Worm (Caenorhabditis elegans) whole organism, young adult: ENCODE results near the gene cdr-3.

Source experiments
- F33H1.4 ChIP-seq: fragments of 200-800 bp; sonication (Bioruptor generic); IDR thresholded peaks from 2 replicates; pipeline ENCODE4 v1.3.6; 2022; ENCODE audit warnings: missing genetic modification reagents, missing genetic modification characterization, missing compliant biosample characterization
- F37B4.10 ChIP-seq: fragments of 200-800 bp; sonication (Bioruptor generic); IDR thresholded peaks from 2 replicates; pipeline ENCODE4 v1.3.6; 2022; ENCODE audit warnings: missing genetic modification characterization, missing compliant biosample characterization
- F52B5.7 ChIP-seq: sonication (generic microtip); optimal IDR thresholded peaks from 2 replicates; lab custom pipeline; 2016; ENCODE audit warnings: mild to moderate bottlenecking, missing genetic modification characterization, missing compliant biosample characterization
- Y53G8AR.9 ChIP-seq: fragments of 200-800 bp; sonication (Bioruptor generic); conservative IDR thresholded peaks from 2 replicates; pipeline ENCODE4 v1.3.6; 2022; ENCODE audit warnings: missing genetic modification reagents, missing genetic modification characterization, missing compliant biosample characterization
- Y67H2A.10 ChIP-seq: fragments of 200-800 bp; sonication (Bioruptor generic); conservative IDR thresholded peaks from 2 replicates; pipeline ENCODE4 v1.3.6; 2022; ENCODE audit warnings: missing genetic modification reagents, missing genetic modification characterization, missing compliant biosample characterization
- Y95B8A.8 ChIP-seq: fragments of 200-800 bp; sonication (Bioruptor generic); IDR thresholded peaks from 2 replicates; pipeline ENCODE4 v1.3.6; 2022; ENCODE audit warnings: missing genetic modification reagents, missing genetic modification characterization, missing compliant biosample characterization
- ZK185.1 ChIP-seq: sonication (generic microtip); optimal IDR thresholded peaks from 2 replicates; lab custom pipeline; 2016; ENCODE audit warnings: mild to moderate bottlenecking, missing genetic modification characterization, missing compliant biosample characterization; ENCODE audit not compliant: poor library complexity, severe bottlenecking
- akir-1 ChIP-seq: fragments of 200-800 bp; sonication (Bioruptor generic); optimal IDR thresholded peaks from 2 replicates; lab custom pipeline; 2018; ENCODE audit warnings: mild to moderate bottlenecking, missing genetic modification characterization, moderate library complexity, missing compliant biosample characterization
- ama-1 ChIP-seq, 3 experiments: fragments of 150-350 bp in 1 of 3; sonication (generic microtip) in 2 of 3; optimal IDR thresholded peaks; 2 replicates each; lab custom pipeline; 2014 to 2018; ENCODE audit warnings: missing biosample characterization in 2 of 3, missing genetic modification characterization in 2 of 3, missing genetic modification reagents in 2 of 3
- atf-7 ChIP-seq: sonication (generic microtip); optimal IDR thresholded peaks from 2 replicates; lab custom pipeline; 2017; ENCODE audit warnings: mild to moderate bottlenecking, missing genetic modification characterization, missing compliant biosample characterization
- athp-1 ChIP-seq: sonication (generic microtip); optimal IDR thresholded peaks from 2 replicates; lab custom pipeline; 2017; ENCODE audit warnings: mild to moderate bottlenecking, missing genetic modification characterization, missing compliant biosample characterization
- attf-3 ChIP-seq: fragments of 200-800 bp; sonication (Bioruptor generic); conservative IDR thresholded peaks from 2 replicates; pipeline ENCODE4 v1.3.6; 2022; ENCODE audit warnings: missing genetic modification reagents, missing genetic modification characterization, missing compliant biosample characterization
- attf-5 ChIP-seq: fragments of 200-800 bp; sonication (Bioruptor generic); optimal IDR thresholded peaks from 2 replicates; lab custom pipeline; 2018; ENCODE audit warnings: mild to moderate bottlenecking, missing genetic modification characterization, missing compliant biosample characterization
- ccch-3 ChIP-seq: fragments of 200-800 bp; sonication (Bioruptor generic); optimal IDR thresholded peaks from 2 replicates; lab custom pipeline; 2018; ENCODE audit warnings: mild to moderate bottlenecking, missing genetic modification characterization, missing compliant biosample characterization
- cebp-2 ChIP-seq: fragments of 200-800 bp; sonication (Bioruptor generic); IDR thresholded peaks from 2 replicates; pipeline ENCODE4 v1.3.6; 2022; ENCODE audit warnings: missing genetic modification characterization, missing compliant biosample characterization
- efl-1 ChIP-seq: fragments of 150-350 bp; optimal IDR thresholded peaks from 2 replicates; lab custom pipeline; 2014; ENCODE audit warnings: missing biosample characterization, missing genetic modification reagents, missing genetic modification characterization
- egl-44 ChIP-seq: fragments of 200-800 bp; sonication (Bioruptor generic); IDR thresholded peaks from 2 replicates; pipeline ENCODE4 v1.3.6; 2022; ENCODE audit warnings: missing genetic modification reagents, missing genetic modification characterization, missing compliant biosample characterization
- hlh-12 ChIP-seq: sonication (generic microtip); optimal IDR thresholded peaks from 2 replicates; lab custom pipeline; 2016; ENCODE audit warnings: missing genetic modification characterization, missing compliant biosample characterization
- let-607 ChIP-seq, 2 experiments: fragments of 200-800 bp in 1 of 2; sonication (Bioruptor generic) in 1 of 2; sonication (generic microtip) in 1 of 2; optimal IDR thresholded peaks; 2 replicates each; lab custom pipeline; 2016 to 2018; ENCODE audit warnings: mild to moderate bottlenecking in 2 of 2, missing compliant biosample characterization in 2 of 2, missing genetic modification characterization in 2 of 2, moderate library complexity in 2 of 2, missing genotype in 1 of 2
- lin-35 ChIP-seq, 3 experiments: fragments of 150-350 bp in 2 of 3; sonication (generic microtip) in 1 of 3; optimal IDR thresholded peaks; 2 replicates each; lab custom pipeline; 2014 to 2018; ENCODE audit warnings: missing biosample characterization in 3 of 3, missing genetic modification characterization in 3 of 3, missing genetic modification reagents in 3 of 3
- lin-40 ChIP-seq: sonication (generic microtip); optimal IDR thresholded peaks from 2 replicates; lab custom pipeline; 2016; ENCODE audit warnings: missing genetic modification characterization, mild to moderate bottlenecking, missing compliant biosample characterization, missing genotype, missing genetic modification reagents
- madf-6 ChIP-seq: fragments of 200-800 bp; sonication (Bioruptor generic); IDR thresholded peaks from 2 replicates; pipeline ENCODE4 v1.3.6; 2022; ENCODE audit warnings: missing genetic modification reagents, missing genetic modification characterization, missing compliant biosample characterization
- madf-8 ChIP-seq: fragments of 200-800 bp; sonication (Bioruptor generic); conservative IDR thresholded peaks from 2 replicates; pipeline ENCODE4 v1.3.6; 2022; ENCODE audit warnings: missing genetic modification reagents, missing genetic modification characterization, missing compliant biosample characterization
- mel-28 ChIP-seq: sonication (generic microtip); optimal IDR thresholded peaks from 2 replicates; lab custom pipeline; 2016; ENCODE audit warnings: borderline replicate concordance, mild to moderate bottlenecking, missing genetic modification characterization, missing compliant biosample characterization
- nfya-1 ChIP-seq: sonication (generic microtip); optimal IDR thresholded peaks from 2 replicates; lab custom pipeline; 2017; ENCODE audit warnings: antibody characterized with exemption, missing compliant biosample characterization, missing genetic modification characterization, borderline replicate concordance; ENCODE audit not compliant: insufficient read depth
- nhr-120 ChIP-seq: fragments of 200-800 bp; sonication (Bioruptor generic); IDR thresholded peaks from 2 replicates; pipeline ENCODE4 v1.3.6; 2022; ENCODE audit warnings: missing genetic modification characterization, missing compliant biosample characterization
- nhr-179 ChIP-seq: sonication (generic microtip); optimal IDR thresholded peaks from 2 replicates; lab custom pipeline; 2016; ENCODE audit warnings: mild to moderate bottlenecking, missing genetic modification characterization, missing compliant biosample characterization
- nhr-90 ChIP-seq: sonication (generic microtip); optimal IDR thresholded peaks from 2 replicates; lab custom pipeline; 2016; ENCODE audit warnings: missing genotype, mild to moderate bottlenecking, missing genetic modification characterization, missing compliant biosample characterization
- pbrm-1 ChIP-seq: fragments of 200-800 bp; sonication (Bioruptor generic); IDR thresholded peaks from 2 replicates; pipeline ENCODE4 v1.3.6; 2022; ENCODE audit warnings: missing genetic modification reagents, missing genetic modification characterization, missing compliant biosample characterization
- sdz-38 ChIP-seq: sonication (generic microtip); optimal IDR thresholded peaks from 2 replicates; lab custom pipeline; 2016; ENCODE audit warnings: missing genotype, missing genetic modification characterization, missing compliant biosample characterization
- sea-2 ChIP-seq: fragments of 200-800 bp; sonication (Bioruptor generic); IDR thresholded peaks from 2 replicates; pipeline ENCODE4 v1.3.6; 2022; ENCODE audit warnings: missing genetic modification characterization, missing compliant biosample characterization
- snpc-1.1 ChIP-seq: sonication (generic microtip); optimal IDR thresholded peaks from 2 replicates; lab custom pipeline; 2017; ENCODE audit warnings: missing genetic modification characterization, mild to moderate bottlenecking, missing compliant biosample characterization, antibody characterized with exemption, moderate library complexity, missing genotype, missing genetic modification reagents; ENCODE audit not compliant: insufficient read depth
- snpc-1.3 ChIP-seq: sonication (generic microtip); optimal IDR thresholded peaks from 2 replicates; lab custom pipeline; 2017; ENCODE audit warnings: missing genetic modification characterization, mild to moderate bottlenecking, missing compliant biosample characterization, antibody characterized with exemption, moderate library complexity, missing genotype, missing genetic modification reagents; ENCODE audit not compliant: insufficient read depth
- somi-1 ChIP-seq: fragments of 200-800 bp; sonication (Bioruptor generic); optimal IDR thresholded peaks from 2 replicates; lab custom pipeline; 2018; ENCODE audit warnings: mild to moderate bottlenecking, missing genetic modification characterization, missing compliant biosample characterization
- sptf-2 ChIP-seq: fragments of 200-800 bp; sonication (Bioruptor generic); optimal IDR thresholded peaks from 2 replicates; lab custom pipeline; 2018; ENCODE audit warnings: mild to moderate bottlenecking, missing genetic modification characterization, missing compliant biosample characterization
- tlf-1 ChIP-seq: fragments of 200-800 bp; sonication (Bioruptor generic); optimal IDR thresholded peaks from 2 replicates; lab custom pipeline; 2018; ENCODE audit warnings: mild to moderate bottlenecking, missing genetic modification characterization, missing compliant biosample characterization
- ztf-18 ChIP-seq: sonication (generic microtip); optimal IDR thresholded peaks from 2 replicates; lab custom pipeline; 2016; ENCODE audit warnings: missing genotype, mild to moderate bottlenecking, missing genetic modification characterization, missing compliant biosample characterization
- ztf-26 ChIP-seq: sonication (generic microtip); optimal IDR thresholded peaks from 2 replicates; lab custom pipeline; 2017; ENCODE audit warnings: missing genetic modification characterization, missing compliant biosample characterization

cdr-3 gene

ce11 chrV:12405929-12406328 lies 11.2 kb downstream of the cdr-3 start, which contains the start of gene K01D12.10:
TSS of gene K01D12.10 (plus strand) at chrV:12406229.
- TF ChIP-seq Y53G8AR.9 (GFP tag; lab: Robert Waterston, UW) (no peak), hlh-12 (tag; lab: Kevin White, UChicago) (no peak), sptf-2 (GFP tag; lab: Kevin White, UChicago) (no peak), somi-1 (no peak), nhr-120 (GFP tag; lab: Robert Waterston, UW) (no peak), sea-2 (GFP tag; lab: Robert Waterston, UW) (no peak), attf-5 (GFP tag; lab: Kevin White, UChicago) (no peak), nfya-1 (tag; lab: Kevin White, UChicago) (no peak), ztf-26 (tag; lab: Kevin White, UChicago) (no peak), lin-35 (GFP tag; optimal IDR thresholded peaks at IDR 0.05; lab: Kevin White, UChicago) (no peak), ZK185.1 (tag; lab: Kevin White, UChicago) (no peak), cebp-2 (GFP tag; lab: Robert Waterston, UW) (no peak), Y95B8A.8 (no peak), F52B5.7 (tag; lab: Kevin White, UChicago) (no peak), egl-44 (no peak), snpc-1.1 (tag; lab: Kevin White, UChicago) (no peak), pbrm-1 (GFP tag; lab: Robert Waterston, UW) (no peak)

DNA sequence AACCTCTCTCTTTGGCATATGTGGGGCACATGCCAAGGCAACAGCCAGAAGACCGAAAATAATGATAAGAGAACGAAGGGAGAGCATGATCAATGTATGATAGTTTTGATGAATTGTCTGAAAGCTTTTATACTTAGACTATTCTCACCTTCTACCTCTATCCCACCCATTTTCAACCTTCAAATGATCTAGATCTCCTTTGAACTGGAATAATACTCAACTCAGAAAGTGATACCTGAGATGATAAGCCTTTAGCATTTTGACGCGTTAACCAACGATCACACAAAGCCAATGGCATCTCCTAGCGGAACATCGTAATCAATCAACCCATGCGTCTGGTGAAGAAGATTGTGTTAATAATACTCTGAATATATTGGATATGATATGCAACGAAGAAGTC lies 12.6 kb downstream of the cdr-3 start, which contains the start of gene K01D12.9:
Gene K01D12.9 (minus strand): TSS at position 101 of the 400 bp plus-strand sequence.
- TF ChIP-seq ama-1 (optimal IDR thresholded peaks at IDR 0.05; lab: Kevin White, UChicago) = no peak
- no peak for TF ChIP-seq ama-1 (GFP tag; optimal IDR thresholded peaks at IDR 0.05; lab: Kevin White, UChicago)
- TF ChIP-seq lin-40 (tag; lab: Kevin White, UChicago) = no peak
- no peak for TF ChIP-seq Y67H2A.10
- TF ChIP-seq Y95B8A.8 = no peak
- TF ChIP-seq snpc-1.3 = no peak
- TF ChIP-seq hlh-12 (tag; lab: Kevin White, UChicago) = no peak
- no peak for TF ChIP-seq tlf-1 (GFP tag; lab: Kevin White, UChicago)
- no peak for TF ChIP-seq nhr-90 (tag; lab: Kevin White, UChicago)
- no peak for TF ChIP-seq nfya-1 (tag; lab: Kevin White, UChicago)
- no peak for TF ChIP-seq athp-1
- no peak for TF ChIP-seq akir-1 (GFP tag; lab: Kevin White, UChicago)
- no peak for TF ChIP-seq somi-1
- TF ChIP-seq F33H1.4 (GFP tag; lab: Robert Waterston, UW) = no peak

ce11 chrV:12402355-12402754 lies 14.8 kb downstream of the cdr-3 start, which contains the start of gene K01D12.8:
TSS of gene K01D12.8 (plus strand) at chrV:12402655.
- TF ChIP-seq egl-44 (no peak), ccch-3 (GFP tag; lab: Kevin White, UChicago) (no peak), mel-28 (tag; lab: Kevin White, UChicago) (no peak)

- no peak for TF ChIP-seq let-607 (tag; optimal IDR thresholded peaks at IDR 0.05; lab: Kevin White, UChicago)
- TF ChIP-seq F37B4.10 (GFP tag; lab: Robert Waterston, UW) = no peak
- 0 out of 2 replicates have a peak, but pooled peaks have one; percentile 31 for TF ChIP-seq attf-3 (GFP tag; lab: Robert Waterston, UW)
- TF ChIP-seq sdz-38 (tag; lab: Kevin White, UChicago) = no peak
- TF ChIP-seq madf-6 (GFP tag; lab: Robert Waterston, UW) = peak; percentile 80
- no peak for TF ChIP-seq nhr-179
- no peak for TF ChIP-seq atf-7 (tag; lab: Kevin White, UChicago)
- TF ChIP-seq ztf-18 (tag; lab: Kevin White, UChicago) = no peak
- 0 out of 2 replicates have a peak, but pooled peaks have one; percentile 7 for TF ChIP-seq madf-8 (GFP tag; lab: Robert Waterston, UW)
- no peak for TF ChIP-seq nhr-120 (GFP tag; lab: Robert Waterston, UW)
- peak; percentile 22 for TF ChIP-seq efl-1 (GFP tag; lab: Kevin White, UChicago)
Observed at ce11 chrV:12401383-12401782, 15.8 kb downstream of the cdr-3 start, which contains the start of gene K01D12.7. TSS of gene K01D12.7 (minus strand) at chrV:12401483.
